Worm (Caenorhabditis elegans) whole organism, late embryonic: ENCODE data around the gene dpy-31.

Experiments
- C08G9.2 ChIP-seq: sonication (generic microtip); optimal IDR thresholded peaks from 2 replicates; lab custom pipeline; 2016; ENCODE audit warnings: mild to moderate bottlenecking, missing genetic modification characterization, moderate library complexity, missing compliant biosample characterization
- C38D4.7 ChIP-seq: fragments of 200-800 bp; sonication (Bioruptor generic); optimal IDR thresholded peaks from 2 replicates; lab custom pipeline; 2018; ENCODE audit warnings: mild to moderate bottlenecking, missing genetic modification characterization, moderate library complexity, missing compliant biosample characterization
- F13H6.1 ChIP-seq: sonication (generic microtip); optimal IDR thresholded peaks from 2 replicates; lab custom pipeline; 2016; ENCODE audit warnings: missing genetic modification characterization, missing compliant biosample characterization
- K02D7.2 ChIP-seq: sonication (generic microtip); optimal IDR thresholded peaks from 2 replicates; lab custom pipeline; 2017; ENCODE audit warnings: mild to moderate bottlenecking, missing genetic modification characterization, missing compliant biosample characterization
- K09A11.1 ChIP-seq: sonication (generic microtip); optimal IDR thresholded peaks from 2 replicates; lab custom pipeline; 2017; ENCODE audit warnings: antibody characterized with exemption, mild to moderate bottlenecking, missing genetic modification characterization, missing compliant biosample characterization; ENCODE audit not compliant: insufficient read depth
- T23F11.4 ChIP-seq: fragments of 200-800 bp; sonication (Bioruptor generic); optimal IDR thresholded peaks from 2 replicates; lab custom pipeline; 2018; ENCODE audit warnings: mild to moderate bottlenecking, missing genetic modification characterization, missing compliant biosample characterization
- ahr-1 ChIP-seq: sonication (generic microtip); optimal IDR thresholded peaks from 2 replicates; lab custom pipeline; 2016; ENCODE audit warnings: missing genetic modification characterization, missing compliant biosample characterization
- ama-1 ChIP-seq: fragments of 150-350 bp; optimal IDR thresholded peaks from 2 replicates; lab custom pipeline; 2014
- ceh-19 ChIP-seq: fragments of 200-800 bp; sonication (Bioruptor generic); optimal IDR thresholded peaks from 2 replicates; lab custom pipeline; 2018; ENCODE audit warnings: mild to moderate bottlenecking, missing genetic modification characterization, missing compliant biosample characterization
- ceh-24 ChIP-seq: sonication (generic microtip); optimal IDR thresholded peaks from 2 replicates; lab custom pipeline; 2016; ENCODE audit warnings: mild to moderate bottlenecking, missing genetic modification characterization, missing compliant biosample characterization
- ceh-34 ChIP-seq: sonication (generic microtip); optimal IDR thresholded peaks from 2 replicates; lab custom pipeline; 2016; ENCODE audit warnings: mild to moderate bottlenecking, missing genetic modification characterization, missing compliant biosample characterization
- ceh-45 ChIP-seq: fragments of 200-800 bp; sonication (Bioruptor generic); IDR thresholded peaks from 2 replicates; pipeline ENCODE4 v1.3.6; 2022; ENCODE audit warnings: missing genetic modification reagents, missing genetic modification characterization, missing compliant biosample characterization
- ceh-48 ChIP-seq: sonication (generic microtip); optimal IDR thresholded peaks from 2 replicates; lab custom pipeline; 2016; ENCODE audit warnings: missing genetic modification characterization, inconsistent platforms, missing compliant biosample characterization
- ceh-6 ChIP-seq: fragments of 200-800 bp; sonication (Bioruptor generic); optimal IDR thresholded peaks from 2 replicates; lab custom pipeline; 2018; ENCODE audit warnings: mild to moderate bottlenecking, missing genetic modification characterization, missing compliant biosample characterization
- ceh-9 ChIP-seq: sonication (generic microtip); optimal IDR thresholded peaks from 2 replicates; lab custom pipeline; 2016; ENCODE audit warnings: mild to moderate bottlenecking, missing genetic modification characterization, inconsistent platforms, missing compliant biosample characterization
- che-1 ChIP-seq: sonication (generic microtip); optimal IDR thresholded peaks from 2 replicates; lab custom pipeline; 2016; ENCODE audit warnings: mild to moderate bottlenecking, missing genetic modification characterization, missing compliant biosample characterization
- dve-1 ChIP-seq: sonication (generic microtip); optimal IDR thresholded peaks from 2 replicates; lab custom pipeline; 2017; ENCODE audit warnings: antibody characterized with exemption, mild to moderate bottlenecking, missing genetic modification characterization, missing compliant biosample characterization
- elt-2 ChIP-seq: sonication (generic microtip); optimal IDR thresholded peaks from 2 replicates; lab custom pipeline; 2016; ENCODE audit warnings: missing genetic modification reagents, missing genetic modification characterization, missing compliant biosample characterization
- ets-4 ChIP-seq: sonication (generic microtip); optimal IDR thresholded peaks from 2 replicates; lab custom pipeline; 2016; ENCODE audit warnings: missing genetic modification characterization, missing compliant biosample characterization
- eyg-1 ChIP-seq: sonication (generic microtip); optimal IDR thresholded peaks from 2 replicates; lab custom pipeline; 2016; ENCODE audit warnings: missing genotype, missing genetic modification characterization, missing compliant biosample characterization
- fax-1 ChIP-seq: sonication (generic microtip); optimal IDR thresholded peaks from 2 replicates; lab custom pipeline; 2016; ENCODE audit warnings: missing genotype, missing genetic modification characterization, missing compliant biosample characterization
- fkh-6 ChIP-seq: sonication (generic microtip); optimal IDR thresholded peaks from 2 replicates; lab custom pipeline; 2016; ENCODE audit warnings: missing genetic modification characterization, missing compliant biosample characterization
- gmeb-2 ChIP-seq: sonication (generic microtip); optimal IDR thresholded peaks from 2 replicates; lab custom pipeline; 2016; ENCODE audit warnings: missing genetic modification characterization, inconsistent platforms, missing compliant biosample characterization
- hlh-13 ChIP-seq: fragments of 200-800 bp; sonication (Bioruptor generic); optimal IDR thresholded peaks from 2 replicates; lab custom pipeline; 2018; ENCODE audit warnings: mild to moderate bottlenecking, missing genetic modification characterization, missing compliant biosample characterization
- hlh-15 ChIP-seq: sonication (generic microtip); optimal IDR thresholded peaks from 2 replicates; lab custom pipeline; 2016; ENCODE audit warnings: missing genetic modification characterization, missing compliant biosample characterization
- hlh-30 ChIP-seq: sonication (generic microtip); optimal IDR thresholded peaks from 2 replicates; lab custom pipeline; 2017; ENCODE audit warnings: antibody characterized with exemption, missing genetic modification characterization, missing compliant biosample characterization; ENCODE audit not compliant: insufficient read depth
- hlh-6 ChIP-seq: sonication (generic microtip); optimal IDR thresholded peaks from 2 replicates; lab custom pipeline; 2016; ENCODE audit warnings: missing genotype, missing genetic modification characterization, missing compliant biosample characterization
- hlh-8 ChIP-seq: sonication (generic microtip); optimal IDR thresholded peaks from 2 replicates; lab custom pipeline; 2016; ENCODE audit warnings: missing genotype, missing genetic modification characterization, missing compliant biosample characterization
- lin-11 ChIP-seq: fragments of 200-800 bp; sonication (Bioruptor generic); optimal IDR thresholded peaks from 2 replicates; lab custom pipeline; 2018; ENCODE audit warnings: mild to moderate bottlenecking, missing genetic modification characterization, missing compliant biosample characterization
- madf-2 ChIP-seq: sonication (generic microtip); optimal IDR thresholded peaks from 2 replicates; lab custom pipeline; 2017; ENCODE audit warnings: missing genetic modification characterization, missing compliant biosample characterization
- mec-3 ChIP-seq: sonication (generic microtip); optimal IDR thresholded peaks from 2 replicates; lab custom pipeline; 2016; ENCODE audit warnings: borderline replicate concordance, missing genetic modification characterization, missing compliant biosample characterization
- nfya-1 ChIP-seq: sonication (generic microtip); optimal IDR thresholded peaks from 2 replicates; lab custom pipeline; 2017; ENCODE audit warnings: missing genetic modification characterization, mild to moderate bottlenecking, missing compliant biosample characterization, antibody characterized with exemption, moderate library complexity
- nhr-11 ChIP-seq: fragments of 150-350 bp; optimal IDR thresholded peaks from 2 replicates; lab custom pipeline; 2014; ENCODE audit warnings: missing biosample characterization, missing genetic modification characterization
- nhr-232 ChIP-seq: sonication (generic microtip); optimal IDR thresholded peaks from 2 replicates; lab custom pipeline; 2016; ENCODE audit warnings: missing genetic modification characterization, missing compliant biosample characterization
- npax-4 ChIP-seq: sonication (generic microtip); optimal IDR thresholded peaks from 2 replicates; lab custom pipeline; 2016; ENCODE audit warnings: missing genetic modification characterization, missing compliant biosample characterization
- odd-2 ChIP-seq: sonication (generic microtip); optimal IDR thresholded peaks from 2 replicates; lab custom pipeline; 2017; ENCODE audit warnings: antibody characterized with exemption, mild to moderate bottlenecking, missing genetic modification characterization, missing compliant biosample characterization
- pag-3 ChIP-seq: sonication (generic microtip); optimal IDR thresholded peaks from 2 replicates; lab custom pipeline; 2016; ENCODE audit warnings: missing compliant biosample characterization, missing genetic modification characterization, borderline replicate concordance
- pat-9 ChIP-seq: fragments of 200-800 bp; sonication (Bioruptor generic); optimal IDR thresholded peaks from 2 replicates; lab custom pipeline; 2018; ENCODE audit warnings: mild to moderate bottlenecking, missing genetic modification characterization, moderate library complexity, missing compliant biosample characterization
- pax-1 ChIP-seq: fragments of 150-350 bp; optimal IDR thresholded peaks from 2 replicates; lab custom pipeline; 2014; ENCODE audit warnings: missing biosample characterization, missing genetic modification characterization
- pros-1 ChIP-seq: fragments of 150-350 bp; optimal IDR thresholded peaks from 2 replicates; lab custom pipeline; 2014; ENCODE audit warnings: missing biosample characterization, missing genetic modification reagents, missing genetic modification characterization
- ref-2 ChIP-seq: sonication (generic microtip); optimal IDR thresholded peaks from 2 replicates; lab custom pipeline; 2016; ENCODE audit warnings: missing genetic modification characterization, missing compliant biosample characterization
- sox-2 ChIP-seq: fragments of 200-800 bp; sonication (Bioruptor generic); IDR thresholded peaks from 2 replicates; pipeline ENCODE4 v1.3.6; 2022; ENCODE audit warnings: missing genetic modification reagents, missing genetic modification characterization, missing compliant biosample characterization
- sox-4 ChIP-seq: sonication (generic microtip); optimal IDR thresholded peaks from 2 replicates; lab custom pipeline; 2017; ENCODE audit warnings: mild to moderate bottlenecking, missing genetic modification characterization, inconsistent platforms, missing compliant biosample characterization
- syd-9 ChIP-seq: sonication (generic microtip); optimal IDR thresholded peaks from 2 replicates; lab custom pipeline; 2016; ENCODE audit warnings: mild to moderate bottlenecking, missing genetic modification characterization, moderate library complexity, missing compliant biosample characterization
- tbx-2 ChIP-seq: sonication (generic microtip); optimal IDR thresholded peaks from 2 replicates; lab custom pipeline; 2016; ENCODE audit warnings: missing genetic modification characterization, missing compliant biosample characterization
- tbx-7 ChIP-seq: sonication (generic microtip); optimal IDR thresholded peaks from 2 replicates; lab custom pipeline; 2016; ENCODE audit warnings: missing genotype, missing genetic modification characterization, missing compliant biosample characterization
- ttx-3 ChIP-seq: sonication (generic microtip); optimal IDR thresholded peaks from 2 replicates; lab custom pipeline; 2016; ENCODE audit warnings: missing genetic modification reagents, missing genetic modification characterization, missing compliant biosample characterization
- unc-42 ChIP-seq: sonication (generic microtip); optimal IDR thresholded peaks from 2 replicates; lab custom pipeline; 2016; ENCODE audit warnings: missing genotype, missing genetic modification characterization, missing compliant biosample characterization
- zip-5 ChIP-seq: sonication (generic microtip); optimal IDR thresholded peaks from 2 replicates; lab custom pipeline; 2016; ENCODE audit warnings: missing genetic modification characterization, missing compliant biosample characterization
- ztf-16 ChIP-seq: sonication (generic microtip); optimal IDR thresholded peaks from 2 replicates; lab custom pipeline; 2017; ENCODE audit warnings: missing genetic modification characterization, missing compliant biosample characterization

dpy-31 gene

DNA sequence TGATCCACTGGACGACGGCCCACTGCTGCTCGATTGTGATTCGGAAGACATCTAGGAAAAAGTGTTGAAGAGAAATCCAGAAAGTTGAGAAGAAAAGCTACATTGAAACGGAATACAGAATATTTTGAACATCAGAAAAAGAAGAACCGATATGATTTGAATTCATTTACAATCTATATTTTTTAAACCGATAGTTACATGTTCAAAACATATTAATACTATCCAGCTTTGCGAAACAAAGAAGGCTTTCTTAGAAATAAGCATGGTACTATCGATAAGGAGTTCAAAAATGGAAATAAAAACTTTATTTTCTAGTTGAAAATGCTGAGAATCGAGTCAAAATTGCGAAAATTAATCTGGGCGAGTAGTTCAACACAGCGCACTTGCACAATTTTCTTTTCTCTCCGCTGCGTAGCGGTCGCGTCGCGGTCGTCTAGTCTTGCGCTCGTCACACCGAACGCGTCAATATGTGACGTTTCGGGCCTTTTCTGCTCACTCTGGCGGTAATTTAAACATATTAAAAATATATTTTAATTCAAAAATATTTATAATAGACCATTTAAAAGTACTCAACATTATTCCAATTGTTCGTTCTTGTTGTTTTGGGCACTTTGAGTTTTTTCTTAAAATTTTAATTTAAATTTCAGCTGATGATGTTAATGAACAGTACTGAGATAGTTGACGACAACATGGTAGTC, 39.8 kb upstream of the dpy-31 start, which contains the start of the genes syf-2 and K04G7.1 (continued):
- TF ChIP-seq tbx-2 (tag; lab: Kevin White, UChicago) (peak; percentile 72), hlh-15 (tag; lab: Kevin White, UChicago) (no peak), lin-11 (tag; lab: Kevin White, UChicago) (no peak), hlh-13 (GFP tag; lab: Kevin White, UChicago) (no peak), pag-3 (tag; lab: Kevin White, UChicago) (no peak), T23F11.4 (GFP tag; lab: Kevin White, UChicago) (no peak), C38D4.7 (GFP tag; lab: Kevin White, UChicago) (no peak), ceh-9 (tag; lab: Kevin White, UChicago) (no peak), sox-4 (tag; lab: Kevin White, UChicago) (no peak), elt-2 (peak; percentile 70), hlh-30 (tag; lab: Kevin White, UChicago) (peak; percentile 70), ceh-24 (no peak), pat-9 (tag; lab: Kevin White, UChicago) (no peak), tbx-7 (tag; lab: Kevin White, UChicago) (no peak), ceh-45 (GFP tag; lab: Robert Waterston, UW) (no peak), ets-4 (tag; lab: Kevin White, UChicago) (no peak), ceh-48 (tag; lab: Kevin White, UChicago) (peak; percentile 8), odd-2 (tag; lab: Kevin White, UChicago) (no peak), ceh-34 (tag; lab: Kevin White, UChicago) (peak; percentile 57), che-1 (no peak), hlh-8 (tag; lab: Kevin White, UChicago) (no peak), ama-1 (no peak), madf-2 (no peak), syd-9 (no peak), nhr-11 (tag; lab: Kevin White, UChicago) (no peak), C08G9.2 (tag; lab: Kevin White, UChicago) (no peak), dve-1 (tag; lab: Kevin White, UChicago) (peak; percentile 53), ceh-6 (GFP tag; lab: Kevin White, UChicago) (no peak), pax-1 (tag; lab: Kevin White, UChicago) (no peak), nhr-232 (no peak), hlh-6 (tag; lab: Kevin White, UChicago) (no peak), ceh-19 (no peak), pros-1 (tag; lab: Kevin White, UChicago) (peak; percentile 5), fkh-6 (tag; lab: Kevin White, UChicago) (no peak), gmeb-2 (tag; lab: Kevin White, UChicago) (no peak), ztf-16 (peak; percentile 25), eyg-1 (no peak), ref-2 (peak; percentile 28), fax-1 (tag; lab: Kevin White, UChicago) (no peak), F13H6.1 (tag; lab: Kevin White, UChicago) (no peak), K09A11.1 (tag; lab: Kevin White, UChicago) (peak; percentile 42), npax-4 (tag; lab: Kevin White, UChicago) (no peak)
- TF ChIP-seq, all 69 proteins: peak for 16

- TF ChIP-seq mec-3 (tag; lab: Kevin White, UChicago) (no peak), T23F11.4 (GFP tag; lab: Kevin White, UChicago) (no peak), pax-1 (tag; lab: Kevin White, UChicago) (no peak), ahr-1 (tag; lab: Kevin White, UChicago) (no peak), ceh-24 (no peak), sox-2 (GFP tag; lab: Robert Waterston, UW) (no peak), hlh-13 (GFP tag; lab: Kevin White, UChicago) (no peak), madf-2 (no peak), ref-2 (no peak), ttx-3 (tag; lab: Kevin White, UChicago) (no peak), hlh-8 (tag; lab: Kevin White, UChicago) (no peak), ceh-48 (tag; lab: Kevin White, UChicago) (no peak), unc-42 (no peak), odd-2 (tag; lab: Kevin White, UChicago) (no peak), zip-5 (tag; lab: Kevin White, UChicago) (no peak), K02D7.2 (tag; lab: Kevin White, UChicago) (no peak), ceh-34 (tag; lab: Kevin White, UChicago) (no peak), nfya-1 (tag; lab: Kevin White, UChicago) (no peak), che-1 (no peak)
Measured at ce11 chrIII:7165276-7165675, 36.7 kb upstream of the dpy-31 start.
